Worm (Caenorhabditis elegans): Measurements from ENCODE around the gene immt-2.

DNA sequence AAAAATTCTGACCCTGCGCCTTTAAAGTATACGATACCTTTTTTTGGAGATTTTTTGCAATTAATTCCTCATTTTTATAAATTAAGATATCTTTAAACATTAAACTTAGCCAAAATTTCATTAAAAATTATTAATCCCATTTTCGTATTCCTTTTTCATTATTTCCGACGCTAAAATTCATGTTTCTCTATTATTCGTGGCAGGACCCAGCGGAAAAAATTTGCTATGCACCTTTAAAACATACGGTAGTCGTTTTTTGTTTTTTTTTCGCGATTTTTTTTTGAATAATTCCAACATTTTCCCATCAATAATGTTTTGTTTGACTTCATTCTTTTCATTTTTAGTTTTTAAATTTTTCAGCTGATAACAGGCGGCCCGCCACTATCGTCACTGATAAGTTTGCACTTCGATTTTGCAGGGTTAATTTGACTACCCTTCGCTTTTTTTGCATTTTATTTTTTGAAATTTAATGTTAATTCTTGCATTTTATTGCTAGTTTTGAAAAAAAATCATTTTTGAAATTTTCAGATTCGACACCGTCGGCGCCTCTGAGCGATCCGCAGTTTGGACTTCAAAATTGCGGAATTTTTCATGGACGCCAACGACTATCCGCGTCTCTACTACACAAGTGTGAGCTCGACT, 41.9 kb upstream of the immt-2 start, which contains the start of gene dkf-2:
- TF ChIP-seq ztf-4 (tag; optimal IDR thresholded peaks at IDR 0.05): no peak
- no peak for TF ChIP-seq ztf-11 (tag; optimal IDR thresholded peaks at IDR 0.05)
- no peak for TF ChIP-seq nhr-11 (tag; optimal IDR thresholded peaks at IDR 0.05)
- no peak for TF ChIP-seq snpc-4 (tag; optimal IDR thresholded peaks at IDR 0.05)
- no peak for TF ChIP-seq unc-62 (GFP tag; optimal IDR thresholded peaks at IDR 0.05)
- no peak for TF ChIP-seq lsy-2 (tag; optimal IDR thresholded peaks at IDR 0.05)
- TF ChIP-seq egl-27 (tag; optimal IDR thresholded peaks at IDR 0.05): no peak

All from whole organism, L2 larva.